Fruit fly (Drosophila melanogaster) whole organism, embryonic: ENCODE data around the gene RPA1.

ENCODE experiments used
- ATbp ChIP-seq: fragments of 200-800 bp; sonication (Bioruptor generic); optimal IDR thresholded peaks from 2 replicates; lab custom pipeline; 2017; ENCODE audit warnings: missing biosample characterization, mild to moderate bottlenecking, missing genetic modification characterization, missing genetic modification reagents
- C15 ChIP-seq: fragments of 200-800 bp; sonication (Bioruptor generic); IDR thresholded peaks from 3 replicates; pipeline ENCODE4 v1.3.6; 2022; ENCODE audit warnings: missing biosample characterization, missing genetic modification characterization
- CG12155 ChIP-seq: fragments of 200-800 bp; sonication (Bioruptor generic); optimal IDR thresholded peaks from 3 replicates; lab custom pipeline; 2016; ENCODE audit warnings: missing biosample characterization, missing genetic modification characterization
- CG13894 ChIP-seq: fragments of 200-800 bp; sonication (Bioruptor generic); optimal IDR thresholded peaks from 3 replicates; lab custom pipeline; 2018; ENCODE audit warnings: missing biosample characterization, mild to moderate bottlenecking, missing genetic modification characterization, moderate library complexity
- CG14710 ChIP-seq: fragments of 200-800 bp; sonication (Bioruptor generic); optimal IDR thresholded peaks from 3 replicates; lab custom pipeline; 2019; ENCODE audit warnings: missing biosample characterization, mild to moderate bottlenecking, missing genetic modification characterization, moderate library complexity
- CG1529 ChIP-seq: fragments of 200-800 bp; sonication (Bioruptor generic); optimal IDR thresholded peaks from 3 replicates; lab custom pipeline; 2018; ENCODE audit warnings: missing biosample characterization, missing genetic modification characterization
- CG17186 ChIP-seq: fragments of 200-800 bp; sonication (Bioruptor generic); optimal IDR thresholded peaks from 3 replicates; lab custom pipeline; 2017; ENCODE audit warnings: missing biosample characterization, missing genetic modification reagents, missing genetic modification characterization
- CG2712 ChIP-seq: fragments of 200-800 bp; optimal IDR thresholded peaks from 3 replicates; lab custom pipeline; 2019; ENCODE audit warnings: missing biosample characterization, mild to moderate bottlenecking, missing genetic modification characterization, moderate library complexity
- CG3163 ChIP-seq: fragments of 200-800 bp; sonication (Bioruptor generic); optimal IDR thresholded peaks from 3 replicates; lab custom pipeline; 2016; ENCODE audit warnings: missing biosample characterization, missing genetic modification characterization
- CG32772 ChIP-seq: fragments of 200-800 bp; sonication (Bioruptor generic); IDR thresholded peaks from 2 replicates; pipeline ENCODE4 v1.3.6; 2022; ENCODE audit warnings: missing biosample characterization, missing genetic modification characterization
- CG3281 ChIP-seq: fragments of 200-800 bp; sonication (Bioruptor generic); optimal IDR thresholded peaks from 3 replicates; lab custom pipeline; 2017; ENCODE audit warnings: missing biosample characterization, mild to moderate bottlenecking, missing genetic modification characterization
- CG33213 ChIP-seq: fragments of 200-800 bp; sonication (Bioruptor generic); optimal IDR thresholded peaks from 3 replicates; lab custom pipeline; 2016; ENCODE audit warnings: missing biosample characterization, missing genetic modification characterization
- CG3407 ChIP-seq: fragments of 200-800 bp; sonication (Bioruptor generic); optimal IDR thresholded peaks from 2 replicates; lab custom pipeline; 2018; ENCODE audit warnings: missing biosample characterization, mild to moderate bottlenecking, missing genetic modification characterization
- CG3995 ChIP-seq: fragments of 200-800 bp; sonication (Bioruptor generic); optimal IDR thresholded peaks from 3 replicates; lab custom pipeline; 2016; ENCODE audit warnings: missing biosample characterization, missing genetic modification characterization
- CG4730 ChIP-seq: fragments of 200-800 bp; sonication (Bioruptor generic); IDR thresholded peaks from 2 replicates; pipeline ENCODE4 v1.3.6; 2022; ENCODE audit warnings: missing biosample characterization, missing genetic modification characterization
- CG6791 ChIP-seq: fragments of 200-800 bp; sonication (Bioruptor generic); IDR thresholded peaks from 3 replicates; pipeline ENCODE4 v1.3.6; 2022; ENCODE audit warnings: missing biosample characterization, missing genetic modification characterization; ENCODE audit not compliant: partially characterized antibody
- CG7987 ChIP-seq: fragments of 200-800 bp; sonication (Bioruptor generic); optimal IDR thresholded peaks from 2 replicates; lab custom pipeline; 2018; ENCODE audit warnings: missing biosample characterization, mild to moderate bottlenecking, missing genetic modification characterization, moderate library complexity
- CG8388 ChIP-seq: fragments of 200-800 bp; sonication (Bioruptor generic); optimal IDR thresholded peaks from 2 replicates; lab custom pipeline; 2019; ENCODE audit warnings: missing biosample characterization, mild to moderate bottlenecking, missing genetic modification characterization, moderate library complexity
- CG8478 ChIP-seq: fragments of >200 bp; optimal IDR thresholded peaks from 2 replicates; lab custom pipeline; 2018
- CrebB ChIP-seq: fragments of 200-800 bp; sonication (Bioruptor generic); optimal IDR thresholded peaks from 3 replicates; lab custom pipeline; 2018; ENCODE audit warnings: missing biosample characterization, mild to moderate bottlenecking, missing genetic modification characterization
- Drgx ChIP-seq: fragments of 200-800 bp; sonication (Bioruptor generic); IDR thresholded peaks from 2 replicates; pipeline ENCODE4 v1.3.6; 2022; ENCODE audit warnings: missing biosample characterization, missing genetic modification characterization
- HLH4C ChIP-seq: fragments of 200-800 bp; sonication (Bioruptor generic); IDR thresholded peaks from 3 replicates; pipeline ENCODE4 v1.3.6; 2022; ENCODE audit warnings: missing biosample characterization, missing genetic modification characterization; ENCODE audit not compliant: partially characterized antibody
- Hr3 ChIP-seq: fragments of 200-800 bp; sonication (Bioruptor generic); optimal IDR thresholded peaks from 3 replicates; lab custom pipeline; 2016; ENCODE audit warnings: missing biosample characterization, missing genetic modification characterization
- Mes4 ChIP-seq: fragments of 200-800 bp; sonication (Bioruptor generic); optimal IDR thresholded peaks from 2 replicates; lab custom pipeline; 2016; ENCODE audit warnings: missing biosample characterization, missing genetic modification characterization
- NK7.1 ChIP-seq: fragments of 200-800 bp; sonication (Bioruptor generic); optimal IDR thresholded peaks from 3 replicates; lab custom pipeline; 2016; ENCODE audit warnings: missing biosample characterization, missing genetic modification characterization
- Opbp ChIP-seq: fragments of 200-800 bp; sonication (Bioruptor generic); IDR thresholded peaks from 3 replicates; pipeline ENCODE4 v1.3.6; 2022; ENCODE audit warnings: missing biosample characterization, missing genetic modification characterization; ENCODE audit not compliant: partially characterized antibody
- Poxn ChIP-seq: fragments of 200-800 bp; sonication (Bioruptor generic); IDR thresholded peaks from 2 replicates; pipeline ENCODE4 v1.3.6; 2022; ENCODE audit warnings: missing biosample characterization, missing genetic modification characterization
- Ptx1 ChIP-seq: fragments of 200-800 bp; sonication (Bioruptor generic); IDR thresholded peaks from 2 replicates; pipeline ENCODE4 v1.3.6; 2022; ENCODE audit warnings: missing biosample characterization, missing genetic modification characterization
- Ravus ChIP-seq: fragments of 200-800 bp; sonication (Bioruptor generic); IDR thresholded peaks from 2 replicates; pipeline ENCODE4 v1.3.6; 2022; ENCODE audit warnings: missing biosample characterization, missing genetic modification characterization
- Scr ChIP-seq: fragments of 200-800 bp; sonication (Bioruptor generic); IDR thresholded peaks from 2 replicates; pipeline ENCODE4 v1.3.6; 2022; ENCODE audit warnings: missing biosample characterization, missing genetic modification characterization; ENCODE audit not compliant: partially characterized antibody
- caup ChIP-seq: fragments of 200-800 bp; sonication (Bioruptor generic); optimal IDR thresholded peaks from 3 replicates; lab custom pipeline; 2017; ENCODE audit warnings: missing biosample characterization, mild to moderate bottlenecking, missing genetic modification characterization, moderate library complexity; ENCODE audit not compliant: severe bottlenecking
- cg ChIP-seq: fragments of 200-800 bp; sonication (Bioruptor generic); optimal IDR thresholded peaks from 3 replicates; lab custom pipeline; 2019; ENCODE audit warnings: missing biosample characterization, mild to moderate bottlenecking, missing genetic modification characterization, moderate library complexity
- chinmo ChIP-seq: fragments of 200-800 bp; sonication (Bioruptor generic); IDR thresholded peaks from 4 replicates; pipeline ENCODE4 v1.3.6; 2022; ENCODE audit warnings: missing biosample characterization, missing genetic modification characterization; ENCODE audit not compliant: partially characterized antibody
- eyg ChIP-seq: fragments of 200-800 bp; sonication (Bioruptor generic); optimal IDR thresholded peaks from 3 replicates; lab custom pipeline; 2016; ENCODE audit warnings: missing biosample characterization, missing genetic modification characterization
- ftz-f1 ChIP-seq: fragments of 200-800 bp; sonication (Bioruptor generic); optimal IDR thresholded peaks from 2 replicates; lab custom pipeline; 2016; ENCODE audit warnings: missing biosample characterization, missing genetic modification characterization
- kay ChIP-seq: fragments of 200-800 bp; sonication (Bioruptor generic); optimal IDR thresholded peaks from 2 replicates; lab custom pipeline; 2016; ENCODE audit warnings: missing biosample characterization, missing genetic modification characterization
- lov ChIP-seq, 2 experiments: fragments of 200-800 bp in 1 of 2; fragments of >200 bp in 1 of 2; sonication (Bioruptor generic) in 1 of 2; IDR thresholded peaks in 1 of 2; optimal IDR thresholded peaks in 1 of 2; 2 replicates in 1 of 2; 3 replicates in 1 of 2; pipeline versions ENCODE4 v1.3.6 to Lab custom; 2017 to 2022; ENCODE audit warnings: missing biosample characterization in 1 of 2, missing genetic modification characterization in 1 of 2
- maf-S ChIP-seq: fragments of 200-800 bp; sonication (Bioruptor generic); optimal IDR thresholded peaks from 2 replicates; lab custom pipeline; 2016; ENCODE audit warnings: missing biosample characterization, missing genetic modification characterization
- nom ChIP-seq: fragments of 200-800 bp; sonication (Bioruptor generic); optimal IDR thresholded peaks from 2 replicates; lab custom pipeline; 2017; ENCODE audit warnings: missing biosample characterization, missing genetic modification characterization, mild to moderate bottlenecking, moderate library complexity, missing genetic modification reagents
- pan ChIP-seq, 4 experiments: fragments of >200 bp in 3 of 4; fragments of 200-800 bp in 1 of 4; sonication (Bioruptor generic) in 1 of 4; optimal IDR thresholded peaks in 3 of 4; IDR thresholded peaks in 1 of 4; 2 replicates each; pipeline versions ENCODE4 v1.3.6 to Lab custom; 2017 to 2022; ENCODE audit warnings: missing biosample characterization in 2 of 4, missing genetic modification characterization in 2 of 4, mixed read lengths in 1 of 4
- pnt ChIP-seq: fragments of 200-800 bp; sonication (Bioruptor generic); optimal IDR thresholded peaks from 3 replicates; lab custom pipeline; 2016; ENCODE audit warnings: missing biosample characterization, missing genetic modification characterization
- pum ChIP-seq: fragments of 200-800 bp; sonication (Bioruptor generic); optimal IDR thresholded peaks from 2 replicates; lab custom pipeline; 2016; ENCODE audit warnings: missing biosample characterization, missing genetic modification characterization
- sim ChIP-seq: fragments of 200-800 bp; sonication (Bioruptor generic); IDR thresholded peaks from 2 replicates; pipeline ENCODE4 v1.3.6; 2022; ENCODE audit warnings: missing biosample characterization, missing genetic modification characterization
- sob ChIP-seq: fragments of 200-800 bp; sonication (Bioruptor generic); IDR thresholded peaks from 2 replicates; pipeline ENCODE4 v1.3.6; 2022; ENCODE audit warnings: missing biosample characterization, missing genetic modification characterization
- sqz ChIP-seq: fragments of 200-800 bp; sonication (Bioruptor generic); optimal IDR thresholded peaks from 3 replicates; lab custom pipeline; 2018; ENCODE audit warnings: missing biosample characterization, mild to moderate bottlenecking, missing genetic modification characterization
- stwl ChIP-seq: fragments of 200-800 bp; sonication (Bioruptor generic); optimal IDR thresholded peaks from 3 replicates; lab custom pipeline; 2018; ENCODE audit warnings: missing biosample characterization, mild to moderate bottlenecking, missing genetic modification characterization, moderate library complexity
- unpg ChIP-seq: fragments of 200-800 bp; sonication (Bioruptor generic); optimal IDR thresholded peaks from 3 replicates; lab custom pipeline; 2018; ENCODE audit warnings: missing biosample characterization, mild to moderate bottlenecking, missing genetic modification characterization, moderate library complexity
- z ChIP-seq: fragments of 200-800 bp; sonication (Bioruptor generic); IDR thresholded peaks from 3 replicates; pipeline ENCODE4 v1.3.6; 2022; ENCODE audit warnings: missing biosample characterization, missing genetic modification characterization

Gene RPA1

DNA sequence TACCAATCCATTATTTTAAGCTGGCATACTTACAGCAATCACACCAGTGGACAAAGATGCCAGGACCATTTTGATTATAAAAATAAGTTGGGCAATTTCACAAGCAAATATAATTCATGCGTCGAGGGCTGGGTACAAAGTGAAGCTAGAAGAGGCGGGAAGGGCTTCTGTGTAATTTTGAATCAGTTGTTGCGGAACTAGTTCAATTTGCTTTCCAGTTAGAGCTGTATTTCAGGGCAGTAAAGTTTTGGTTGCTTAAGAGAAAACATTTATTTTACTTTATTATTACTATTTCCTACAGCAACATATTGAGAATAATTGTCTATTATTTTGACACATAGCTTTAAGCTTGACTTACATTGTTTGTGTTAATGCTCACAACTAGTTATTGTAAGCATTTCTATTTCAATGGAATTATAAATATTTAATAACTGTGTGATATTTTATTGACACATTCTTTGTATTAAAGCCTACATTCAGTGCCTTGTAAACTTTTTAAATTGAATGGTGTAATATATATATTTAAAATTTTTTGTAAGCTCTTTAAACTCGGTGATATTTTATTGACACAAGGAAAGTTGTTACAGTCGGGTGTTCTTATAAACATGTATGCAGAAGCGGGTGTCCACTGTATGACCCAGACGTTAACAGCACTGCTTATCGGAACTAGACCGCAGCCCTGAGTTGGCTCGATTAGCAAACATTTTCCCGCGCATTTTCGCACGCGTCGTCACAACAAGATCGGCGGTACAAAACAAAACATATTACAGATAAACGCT is at the start of gene RPA1, which contains the start of gene Mcm2 (continued):
- TF ChIP-seq ATbp (GFP tag; lab: Kevin White, UChicago): peak; percentile 38
- peak; percentile 70 for TF ChIP-seq CG32772 (GFP tag; lab: Robert Waterston, UW)
- TF ChIP-seq caup (GFP tag; lab: Kevin White, UChicago): peak; percentile 59
- TF ChIP-seq CG4730 (GFP tag; lab: Robert Waterston, UW): peak; percentile 49
- no peak for TF ChIP-seq CG8478 (lab: Kevin White, UChicago)
- peak; percentile 42 for TF ChIP-seq stwl
- TF ChIP-seq maf-S (GFP tag; lab: Kevin White, UChicago): peak; percentile 23
- no peak for TF ChIP-seq z (GFP tag; lab: Robert Waterston, UW)
- TF ChIP-seq HLH4C (GFP tag; lab: Robert Waterston, UW): no peak
- TF ChIP-seq eyg (GFP tag; lab: Kevin White, UChicago): no peak
- TF ChIP-seq Hr3 (GFP tag; lab: Kevin White, UChicago): peak; percentile 89
- TF ChIP-seq nom: peak; percentile 59
- TF ChIP-seq cg (GFP tag; lab: Kevin White, UChicago): no peak
- peak; percentile 66 for TF ChIP-seq CG8388 (GFP tag; lab: Kevin White, UChicago)
- no peak for TF ChIP-seq Ravus (GFP tag; lab: Robert Waterston, UW)
- no peak for TF ChIP-seq NK7.1 (GFP tag; lab: Kevin White, UChicago)
- peak; percentile 83 for TF ChIP-seq CG2712 (tag; lab: Kevin White, UChicago)
- TF ChIP-seq lov (optimal IDR thresholded peaks at IDR 0.05; lab: Kevin White, UChicago): no peak
- no peak for TF ChIP-seq lov (GFP tag; IDR thresholded peaks at IDR 0.05; lab: Robert Waterston, UW)
- TF ChIP-seq CG14710 (tag; lab: Kevin White, UChicago): peak; percentile 82
- TF ChIP-seq Poxn: peak; percentile 54; the same call in 1 of the 2 replicates
- no peak for TF ChIP-seq CG33213 (GFP tag; lab: Kevin White, UChicago)
- TF ChIP-seq C15 (GFP tag; lab: Robert Waterston, UW): 0 out of 3 replicates have a peak, but pooled peaks have one; percentile 6
- TF ChIP-seq unpg (GFP tag; lab: Kevin White, UChicago): peak; percentile 56
- peak; percentile 10 for TF ChIP-seq CG17186
- no peak for TF ChIP-seq pan (optimal IDR thresholded peaks at IDR 0.05; lab: Kevin White, UChicago)
- TF ChIP-seq pan (GFP tag; optimal IDR thresholded peaks at IDR 0.05 in 1 of 2, IDR thresholded peaks at IDR 0.05 in 1 of 2): peak in 1 of 2 experiments; percentile 79
- no peak for TF ChIP-seq sim
- TF ChIP-seq CrebB: no peak
- TF ChIP-seq Opbp (GFP tag; lab: Robert Waterston, UW): peak; percentile 10; the same call in 1 of the 3 replicates
- peak; percentile 44 for TF ChIP-seq CG13894
- peak; percentile 35 for TF ChIP-seq CG1529 (GFP tag; lab: Kevin White, UChicago)
- no peak for TF ChIP-seq chinmo
- no peak for TF ChIP-seq ftz-f1 (GFP tag; lab: Kevin White, UChicago)
- peak; percentile 76 for TF ChIP-seq CG3281 (GFP tag; lab: Kevin White, UChicago)
- peak; percentile 15; the same call in 1 of the 2 replicates for TF ChIP-seq Scr (GFP tag; lab: Robert Waterston, UW)
- TF ChIP-seq CG12155: peak; percentile 84
- no peak for TF ChIP-seq CG7987 (GFP tag; lab: Kevin White, UChicago)
- TF ChIP-seq kay (GFP tag; lab: Kevin White, UChicago): peak; percentile 47
- TF ChIP-seq Drgx: peak; percentile 72
- TF ChIP-seq CG3163 (GFP tag; lab: Kevin White, UChicago): peak; percentile 22
- no peak for TF ChIP-seq sqz (GFP tag; lab: Kevin White, UChicago)
- peak; percentile 38 for TF ChIP-seq CG3407
- TF ChIP-seq CG6791 (GFP tag; lab: Robert Waterston, UW): peak; percentile 43; the same call in 1 of the 3 replicates
- TF ChIP-seq Mes4 (GFP tag; lab: Kevin White, UChicago): no peak
- peak; percentile 44 for TF ChIP-seq pum (GFP tag; lab: Kevin White, UChicago)
- peak; percentile 72 for TF ChIP-seq sob (GFP tag; lab: Robert Waterston, UW)
- peak; percentile 84 for TF ChIP-seq Ptx1 (GFP tag; lab: Robert Waterston, UW)
- TF ChIP-seq pnt (GFP tag; lab: Kevin White, UChicago): peak; percentile 45
- peak; percentile 67 for TF ChIP-seq CG3995 (GFP tag; lab: Kevin White, UChicago)
